Worm (Caenorhabditis elegans): ENCODE measurements around the gene isy-1.

- TF ChIP-seq ama-1 (optimal IDR thresholded peaks at IDR 0.05), result no peak
- TF ChIP-seq ama-1 (GFP tag; optimal IDR thresholded peaks at IDR 0.05), result no peak
- no peak for TF ChIP-seq T26A5.8 (tag; optimal IDR thresholded peaks at IDR 0.05)
- no peak for TF ChIP-seq ztf-6 (GFP tag; IDR thresholded peaks at IDR 0.05)
- TF ChIP-seq snpc-4 (GFP tag; optimal IDR thresholded peaks at IDR 0.05), result no peak
- TF ChIP-seq snpc-4 (tag; optimal IDR thresholded peaks at IDR 0.05), result no peak
- no peak for TF ChIP-seq nhr-179 (tag; optimal IDR thresholded peaks at IDR 0.05)
- no peak for TF ChIP-seq madf-8 (GFP tag; conservative IDR thresholded peaks at IDR 0.05)
- TF ChIP-seq unc-62 (GFP tag; optimal IDR thresholded peaks at IDR 0.05), result no peak
- TF ChIP-seq C06A6.2 (GFP tag; conservative IDR thresholded peaks at IDR 0.05), result no peak
- TF ChIP-seq lin-40 (tag; optimal IDR thresholded peaks at IDR 0.05), result no peak
- TF ChIP-seq cebp-1 (GFP tag; IDR thresholded peaks at IDR 0.05), result no peak
- TF ChIP-seq cebp-1 (tag; optimal IDR thresholded peaks at IDR 0.05), result no peak
- no peak for TF ChIP-seq F22D6.2 (tag; optimal IDR thresholded peaks at IDR 0.05)
- no peak for TF ChIP-seq repo-1 (tag; optimal IDR thresholded peaks at IDR 0.05)
Observed at ce11 chrV:11016846-11017553, 16.5 kb upstream of the isy-1 start.

Measured in whole organism, young adult.